Worm (Caenorhabditis elegans): ENCODE results near the gene F43D2.7.
A peak's percentile ranks its signal among the peaks of the same experiment; 100 is the strongest.

Gene F43D2.7

ce11 chrV:14597005-14597680 is 42.8 kb downstream of the F43D2.7 start, which contains the start of gene pes-9:
Gene pes-9 (minus strand): TSS chrV:14597034.
- TF ChIP-seq unc-39 (tag; optimal IDR thresholded peaks at IDR 0.05) (no peak), lin-13 (GFP tag; optimal IDR thresholded peaks at IDR 0.05) (no peak), lsy-2 (tag; optimal IDR thresholded peaks at IDR 0.05) (no peak), lin-15B (tag; optimal IDR thresholded peaks at IDR 0.05) (no peak), ztf-7 (tag; optimal IDR thresholded peaks at IDR 0.05) (no peak), ama-1 (optimal IDR thresholded peaks at IDR 0.05) (no peak), mxl-3 (GFP tag; optimal IDR thresholded peaks at IDR 0.05) (no peak), tra-1 (GFP tag; IDR thresholded peaks at IDR 0.05) (no peak), duxl-1 (tag; optimal IDR thresholded peaks at IDR 0.05; ENCODE audit: poor library complexity) (no peak), nhr-10 (tag; optimal IDR thresholded peaks at IDR 0.05) (no peak), mep-1 (tag; optimal IDR thresholded peaks at IDR 0.05) (no peak), pqm-1 (tag; optimal IDR thresholded peaks at IDR 0.05) (peak; percentile 78), snpc-1.2 (GFP tag; IDR thresholded peaks at IDR 0.05) (no peak), fos-1 (tag; optimal IDR thresholded peaks at IDR 0.05) (no peak), lim-7 (GFP tag; IDR thresholded peaks at IDR 0.05) (no peak), ceh-82 (tag; optimal IDR thresholded peaks at IDR 0.05) (no peak), saeg-2 (GFP tag; IDR thresholded peaks at IDR 0.05) (no peak), T26A8.4 (GFP tag; IDR thresholded peaks at IDR 0.05) (no peak), nhr-25 (tag; optimal IDR thresholded peaks at IDR 0.05; ENCODE audit: borderline replicate concordance, insufficient read depth) (no peak), daf-16 (GFP tag; optimal IDR thresholded peaks at IDR 0.05) (no peak), daf-16 (tag; optimal IDR thresholded peaks at IDR 0.05) (peak; percentile 76), nhr-41 (GFP tag; IDR thresholded peaks at IDR 0.05) (no peak), lin-39 (tag; optimal IDR thresholded peaks at IDR 0.05) (no peak), nhr-28 (tag; optimal IDR thresholded peaks at IDR 0.05) (peak; percentile 27), hlh-11 (tag; optimal IDR thresholded peaks at IDR 0.05) (peak; percentile 57), fkh-10 (GFP tag; optimal IDR thresholded peaks at IDR 0.05) (no peak), nhr-102 (tag; optimal IDR thresholded peaks at IDR 0.05) (no peak), hlh-30 (tag; optimal IDR thresholded peaks at IDR 0.05; ENCODE audit: insufficient read depth) (no peak), dmd-6 (GFP tag; IDR thresholded peaks at IDR 0.05) (peak; percentile 11; the same call in 1 of the 2 replicates), dve-1 (tag; optimal IDR thresholded peaks at IDR 0.05; ENCODE audit: insufficient read depth) (peak; percentile 49), zip-2 (tag; optimal IDR thresholded peaks at IDR 0.05) (no peak), hif-1 (tag; optimal IDR thresholded peaks at IDR 0.05) (no peak), ZK546.5 (tag; optimal IDR thresholded peaks at IDR 0.05) (no peak), daf-8 (GFP tag; IDR thresholded peaks at IDR 0.05) (no peak), mes-2 (tag; optimal IDR thresholded peaks at IDR 0.05; ENCODE audit: poor library complexity, severe bottlenecking) (peak; percentile 25)

- TF ChIP-seq aly-2 (tag; optimal IDR thresholded peaks at IDR 0.05) (no peak), mxl-2 (GFP tag; conservative IDR thresholded peaks at IDR 0.05) (no peak), hlh-11 (tag; optimal IDR thresholded peaks at IDR 0.05) (peak; percentile 34), daf-16 (GFP tag; optimal IDR thresholded peaks at IDR 0.05) (no peak), daf-16 (tag; optimal IDR thresholded peaks at IDR 0.05) (peak; percentile 66), dve-1 (tag; optimal IDR thresholded peaks at IDR 0.05; ENCODE audit: insufficient read depth) (peak; percentile 36), dmd-6 (GFP tag; IDR thresholded peaks at IDR 0.05) (peak; percentile 35; the same call in 1 of the 2 replicates), pqm-1 (tag; optimal IDR thresholded peaks at IDR 0.05) (peak; percentile 5)
Observed at ce11 chrV:14595984-14596383, 44.0 kb downstream of the F43D2.7 start.

- TF ChIP-seq arid-1 (GFP tag; conservative IDR thresholded peaks at IDR 0.05) (no peak), nhr-102 (tag; optimal IDR thresholded peaks at IDR 0.05) (no peak), ceh-62 (tag; optimal IDR thresholded peaks at IDR 0.05) (no peak), F37D6.2 (tag; optimal IDR thresholded peaks at IDR 0.05) (no peak), zip-2 (tag; optimal IDR thresholded peaks at IDR 0.05) (no peak), T20F7.1 (GFP tag; optimal IDR thresholded peaks at IDR 0.05) (peak; percentile 66), lin-13 (GFP tag; optimal IDR thresholded peaks at IDR 0.05) (no peak), aha-1 (tag) (no peak), lin-38 (GFP tag; IDR thresholded peaks at IDR 0.05) (peak; percentile 54), hmg-1.1 (GFP tag; IDR thresholded peaks at IDR 0.05) (no peak), egl-27 (tag; optimal IDR thresholded peaks at IDR 0.05) (no peak), ama-1 (optimal IDR thresholded peaks at IDR 0.05) (no peak), ces-1 (GFP tag; optimal IDR thresholded peaks at IDR 0.05) (no peak), php-3 (GFP tag; IDR thresholded peaks at IDR 0.05) (0 out of 2 replicates have a peak, but pooled peaks have one; percentile 15), duxl-1 (tag; optimal IDR thresholded peaks at IDR 0.05; ENCODE audit: poor library complexity) (no peak), ZK546.5 (tag; optimal IDR thresholded peaks at IDR 0.05) (no peak), dve-1 (tag; optimal IDR thresholded peaks at IDR 0.05; ENCODE audit: insufficient read depth) (no peak), daf-16 (GFP tag; optimal IDR thresholded peaks at IDR 0.05) (no peak), daf-16 (tag; optimal IDR thresholded peaks at IDR 0.05) (peak; percentile 25), fos-1 (tag; optimal IDR thresholded peaks at IDR 0.05) (no peak)
Observed at ce11 chrV:14594943-14595342, 45.0 kb downstream of the F43D2.7 start.

Measured in whole organism, L4 larva.